Worm (Caenorhabditis elegans): Measurements from ENCODE around the gene spp-2.

The spp-2 gene

ce11 chrX:7328065-7328564 lies 11.5 kb upstream of the spp-2 start:
- TF ChIP-seq ref-1 (GFP tag; conservative IDR thresholded peaks at IDR 0.05) = no peak
- TF ChIP-seq cog-1 (tag; optimal IDR thresholded peaks at IDR 0.05) = no peak
- no peak for TF ChIP-seq ztf-29 (GFP tag; IDR thresholded peaks at IDR 0.05)
- no peak for TF ChIP-seq T22C8.4 (GFP tag; IDR thresholded peaks at IDR 0.05)

ce11 chrX:7326967-7327651 lies 10.5 kb upstream of the spp-2 start, which contains the start of gene sng-1:
Gene sng-1, plus strand, starts transcription at chrX:7327601.
- TF ChIP-seq ztf-23 (GFP tag; IDR thresholded peaks at IDR 0.05) (no peak), ref-1 (GFP tag; conservative IDR thresholded peaks at IDR 0.05) (no peak), klf-2 (GFP tag; conservative IDR thresholded peaks at IDR 0.05) (no peak)

- TF ChIP-seq ztf-23 (GFP tag; IDR thresholded peaks at IDR 0.05) (peak; percentile 56; the same call in 1 of the 2 replicates), ztf-29 (GFP tag; IDR thresholded peaks at IDR 0.05) (no peak), klf-2 (GFP tag; conservative IDR thresholded peaks at IDR 0.05) (no peak), cog-1 (tag; optimal IDR thresholded peaks at IDR 0.05) (no peak), T22C8.4 (GFP tag; IDR thresholded peaks at IDR 0.05) (no peak), flt-1 (GFP tag; IDR thresholded peaks at IDR 0.05) (no peak), med-1 (GFP tag; optimal IDR thresholded peaks at IDR 0.05; ENCODE audit: insufficient read depth) (no peak), tab-1 (GFP tag; IDR thresholded peaks at IDR 0.05) (peak; percentile 65; the same call in 1 of the 2 replicates), ref-1 (GFP tag; conservative IDR thresholded peaks at IDR 0.05) (0 out of 2 replicates have a peak, but pooled peaks have one; percentile 52)
Observed at ce11 chrX:7323604-7324003, 7.0 kb upstream of the spp-2 start.

- no peak for TF ChIP-seq ztf-29 (GFP tag; IDR thresholded peaks at IDR 0.05)
- TF ChIP-seq ref-1 (GFP tag; conservative IDR thresholded peaks at IDR 0.05) = no peak
- TF ChIP-seq med-1 (GFP tag; optimal IDR thresholded peaks at IDR 0.05; ENCODE audit: insufficient read depth) = no peak
Observed at ce11 chrX:7322323-7322722, 5.7 kb upstream of the spp-2 start, which contains the start of gene T08A9.13. Gene T08A9.13, minus strand, starts transcription at chrX:7322423.

ce11 chrX:7320115-7320711 lies 3.6 kb upstream of the spp-2 start, which contains the start of gene spp-5:
Gene spp-5, minus strand, starts transcription at chrX:7320354.
- TF ChIP-seq ztf-29 (GFP tag; IDR thresholded peaks at IDR 0.05) = no peak
- TF ChIP-seq cog-1 (tag; optimal IDR thresholded peaks at IDR 0.05) = no peak
- TF ChIP-seq klf-2 (GFP tag; conservative IDR thresholded peaks at IDR 0.05) = no peak
- no peak for TF ChIP-seq flt-1 (GFP tag; IDR thresholded peaks at IDR 0.05)
- no peak for TF ChIP-seq ztf-23 (GFP tag; IDR thresholded peaks at IDR 0.05)
- no peak for TF ChIP-seq tab-1 (GFP tag; IDR thresholded peaks at IDR 0.05)
- TF ChIP-seq ref-1 (GFP tag; conservative IDR thresholded peaks at IDR 0.05) = no peak
- TF ChIP-seq T22C8.4 (GFP tag; IDR thresholded peaks at IDR 0.05) = no peak
- no peak for TF ChIP-seq med-1 (GFP tag; optimal IDR thresholded peaks at IDR 0.05; ENCODE audit: insufficient read depth)

- TF ChIP-seq ref-1 (GFP tag; conservative IDR thresholded peaks at IDR 0.05) = no peak
- no peak for TF ChIP-seq flt-1 (GFP tag; IDR thresholded peaks at IDR 0.05)
- TF ChIP-seq klf-2 (GFP tag; conservative IDR thresholded peaks at IDR 0.05) = no peak
Observed at ce11 chrX:7318639-7319038, 2.0 kb upstream of the spp-2 start, which contains the start of gene spp-4. Gene spp-4, minus strand, starts transcription at chrX:7318756.

- TF ChIP-seq ref-1 (GFP tag; conservative IDR thresholded peaks at IDR 0.05) = no peak
- TF ChIP-seq flt-1 (GFP tag; IDR thresholded peaks at IDR 0.05) = no peak
- no peak for TF ChIP-seq cog-1 (tag; optimal IDR thresholded peaks at IDR 0.05)
- no peak for TF ChIP-seq ztf-23 (GFP tag; IDR thresholded peaks at IDR 0.05)
- no peak for TF ChIP-seq klf-2 (GFP tag; conservative IDR thresholded peaks at IDR 0.05)
Observed at ce11 chrX:7315329-7315728, 1.3 kb downstream of the spp-2 start, which contains the start of gene spp-3. Gene spp-3, minus strand, starts transcription at chrX:7315353.

ce11 chrX:7314564-7314963 lies 2.1 kb downstream of the spp-2 start:
- TF ChIP-seq T22C8.4 (GFP tag; IDR thresholded peaks at IDR 0.05) = no peak
- TF ChIP-seq ztf-23 (GFP tag; IDR thresholded peaks at IDR 0.05) = no peak
- no peak for TF ChIP-seq cog-1 (tag; optimal IDR thresholded peaks at IDR 0.05)
- TF ChIP-seq klf-2 (GFP tag; conservative IDR thresholded peaks at IDR 0.05) = no peak
- TF ChIP-seq med-1 (GFP tag; optimal IDR thresholded peaks at IDR 0.05; ENCODE audit: insufficient read depth) = no peak
- no peak for TF ChIP-seq ztf-29 (GFP tag; IDR thresholded peaks at IDR 0.05)
- TF ChIP-seq ref-1 (GFP tag; conservative IDR thresholded peaks at IDR 0.05) = no peak
- no peak for TF ChIP-seq tab-1 (GFP tag; IDR thresholded peaks at IDR 0.05)
- TF ChIP-seq flt-1 (GFP tag; IDR thresholded peaks at IDR 0.05) = no peak

- TF ChIP-seq flt-1 (GFP tag; IDR thresholded peaks at IDR 0.05) = no peak
- TF ChIP-seq klf-2 (GFP tag; conservative IDR thresholded peaks at IDR 0.05) = no peak
- TF ChIP-seq tab-1 (GFP tag; IDR thresholded peaks at IDR 0.05) = no peak
- no peak for TF ChIP-seq ztf-23 (GFP tag; IDR thresholded peaks at IDR 0.05)
- no peak for TF ChIP-seq ref-1 (GFP tag; conservative IDR thresholded peaks at IDR 0.05)
- no peak for TF ChIP-seq med-1 (GFP tag; optimal IDR thresholded peaks at IDR 0.05; ENCODE audit: insufficient read depth)
- TF ChIP-seq cog-1 (tag; optimal IDR thresholded peaks at IDR 0.05) = no peak
- TF ChIP-seq ztf-29 (GFP tag; IDR thresholded peaks at IDR 0.05) = no peak
- TF ChIP-seq T22C8.4 (GFP tag; IDR thresholded peaks at IDR 0.05) = no peak
Observed at ce11 chrX:7313236-7313635, 3.4 kb downstream of the spp-2 start.

ce11 chrX:7311870-7312269 lies 4.7 kb downstream of the spp-2 start:
- TF ChIP-seq cog-1 (tag; optimal IDR thresholded peaks at IDR 0.05) = no peak
- TF ChIP-seq flt-1 (GFP tag; IDR thresholded peaks at IDR 0.05) = no peak
- TF ChIP-seq T22C8.4 (GFP tag; IDR thresholded peaks at IDR 0.05) = no peak
- no peak for TF ChIP-seq ref-1 (GFP tag; conservative IDR thresholded peaks at IDR 0.05)
